Fruit fly (Drosophila melanogaster): ENCODE data around the gene CanA-14F.
A peak's percentile ranks its signal among the peaks of the same experiment; 100 is the strongest.

Gene CanA-14F

dm6 chrX:16562259-16562658 is 24.7 kb downstream of the CanA-14F start:
- TF ChIP-seq CG10321 (GFP tag; IDR thresholded peaks at IDR 0.05) (peak; percentile 86), Hr78 (GFP tag; optimal IDR thresholded peaks at IDR 0.05) (peak in 1 of 2 experiments; percentile 81), grn (GFP tag; optimal IDR thresholded peaks at IDR 0.05) (no peak), ftz-f1 (GFP tag; optimal IDR thresholded peaks at IDR 0.05) (peak; percentile 15), Nf-YC (tag; optimal IDR thresholded peaks at IDR 0.05) (peak; percentile 39), CG8290 (GFP tag; optimal IDR thresholded peaks at IDR 0.05) (no peak), CG8290 (tag; optimal IDR thresholded peaks at IDR 0.05) (peak in 1 of 2 experiments; percentile 66), CG30403 (GFP tag; optimal IDR thresholded peaks at IDR 0.05) (no peak), Tbp (GFP tag; optimal IDR thresholded peaks at IDR 0.05) (no peak), CG2199 (GFP tag; IDR thresholded peaks at IDR 0.05) (0 out of 3 replicates have a peak, but pooled peaks have one; percentile 34), Trl (optimal IDR thresholded peaks at IDR 0.05) (peak; percentile 21 to 60), Trl (GFP tag; optimal IDR thresholded peaks at IDR 0.05) (no peak), CG1832 (GFP tag; optimal IDR thresholded peaks at IDR 0.05) (peak; percentile 90)

- peak; percentile 23 for TF ChIP-seq Hand (GFP tag; optimal IDR thresholded peaks at IDR 0.05)
- no peak for TF ChIP-seq CG31224 (GFP tag; IDR thresholded peaks at IDR 0.05)
- TF ChIP-seq CG4360 (GFP tag; IDR thresholded peaks at IDR 0.05) = peak; percentile 99
- no peak for TF ChIP-seq CG7271 (tag; optimal IDR thresholded peaks at IDR 0.05)
- peak; percentile 14 for TF ChIP-seq CG14710 (tag; optimal IDR thresholded peaks at IDR 0.05)
- TF ChIP-seq CG10543 (GFP tag; optimal IDR thresholded peaks at IDR 0.05) = peak; percentile 32
- no peak for TF ChIP-seq fd102C (GFP tag; optimal IDR thresholded peaks at IDR 0.05)
- TF ChIP-seq CG7745 (tag; optimal IDR thresholded peaks at IDR 0.05) = no peak
- TF ChIP-seq Lhr (GFP tag; optimal IDR thresholded peaks at IDR 0.05) = peak; percentile 23
- TF ChIP-seq gfzf (GFP tag; optimal IDR thresholded peaks at IDR 0.05) = peak; percentile 87
- no peak for TF ChIP-seq CG8290 (GFP tag; optimal IDR thresholded peaks at IDR 0.05)
- TF ChIP-seq CG8290 (tag; optimal IDR thresholded peaks at IDR 0.05) = peak in 1 of 2 experiments; percentile 37
- peak; percentile 20 for TF ChIP-seq CG8924 (tag; optimal IDR thresholded peaks at IDR 0.05)
- TF ChIP-seq CG6689 (GFP tag; IDR thresholded peaks at IDR 0.05) = peak; percentile 81
- TF ChIP-seq jing (GFP tag; optimal IDR thresholded peaks at IDR 0.05) = no peak
- TF ChIP-seq CG10321 (GFP tag; IDR thresholded peaks at IDR 0.05) = no peak
- 0 out of 3 replicates have a peak, but pooled peaks have one; percentile 40 for TF ChIP-seq Opbp (GFP tag; IDR thresholded peaks at IDR 0.05; ENCODE audit: partially characterized antibody)
- peak; percentile 19 for TF ChIP-seq sug (tag; optimal IDR thresholded peaks at IDR 0.05)
- TF ChIP-seq gem (tag; optimal IDR thresholded peaks at IDR 0.05) = peak; percentile 22
- peak; percentile 16 for TF ChIP-seq CG2120 (GFP tag; optimal IDR thresholded peaks at IDR 0.05)
- peak; percentile 27 for TF ChIP-seq phol (tag; optimal IDR thresholded peaks at IDR 0.05)
- no peak for TF ChIP-seq pum (GFP tag; optimal IDR thresholded peaks at IDR 0.05)
- TF ChIP-seq sens (GFP tag) = peak; percentile 46
- no peak for TF ChIP-seq dimm (GFP tag; IDR thresholded peaks at IDR 0.05)
- no peak for TF ChIP-seq CG3163 (GFP tag; optimal IDR thresholded peaks at IDR 0.05)
- TF ChIP-seq E2f2 (GFP tag; IDR thresholded peaks at IDR 0.05) = no peak
- TF ChIP-seq CG9727 (GFP tag; optimal IDR thresholded peaks at IDR 0.05) = no peak
- TF ChIP-seq CG11696 (GFP tag; IDR thresholded peaks at IDR 0.05) = no peak
- peak; percentile 34; the same call in 1 of the 3 replicates for TF ChIP-seq Aef1 (GFP tag; IDR thresholded peaks at IDR 0.05)
- peak; percentile 28 for TF ChIP-seq zen (tag; optimal IDR thresholded peaks at IDR 0.05)
- peak; percentile 1 for TF ChIP-seq CG13624 (GFP tag; optimal IDR thresholded peaks at IDR 0.05)
- no peak for TF ChIP-seq CG4707 (GFP tag; optimal IDR thresholded peaks at IDR 0.05)
- TF ChIP-seq Oli (tag; optimal IDR thresholded peaks at IDR 0.05) = no peak
- peak; percentile 97 for TF ChIP-seq sd (tag; optimal IDR thresholded peaks at IDR 0.05)
- no peak for TF ChIP-seq ranshi (GFP tag; IDR thresholded peaks at IDR 0.05)
- TF ChIP-seq CG31441 (GFP tag; IDR thresholded peaks at IDR 0.05) = 0 out of 2 replicates have a peak, but pooled peaks have one; percentile 17
- peak; percentile 22 for TF ChIP-seq Dp (GFP tag; optimal IDR thresholded peaks at IDR 0.05)
These were observed 27.2 kb downstream of the CanA-14F start, which contains the start of gene Pp2B-14D for dm6 chrX:16559514-16560510. Gene Pp2B-14D, minus strand, starts transcription at chrX:16560016.
